Worm (Caenorhabditis elegans) whole organism, L4 larva: ENCODE measurements around the gene sre-54.

Source experiments
- F26F4.8 ChIP-seq: fragments of 200-800 bp; sonication (Bioruptor generic); conservative IDR thresholded peaks from 2 replicates; pipeline ENCODE4 v1.3.6; 2022; ENCODE audit warnings: missing genetic modification characterization, missing compliant biosample characterization
- F49E8.2 ChIP-seq: sonication (generic microtip); optimal IDR thresholded peaks from 2 replicates; lab custom pipeline; 2016; ENCODE audit warnings: missing compliant biosample characterization, mild to moderate bottlenecking, missing genetic modification characterization, borderline replicate concordance
- T26A8.4 ChIP-seq: fragments of 200-800 bp; sonication (Bioruptor generic); IDR thresholded peaks from 2 replicates; pipeline ENCODE4 v1.3.6; 2022; ENCODE audit warnings: missing genetic modification characterization, missing compliant biosample characterization
- Y75B8A.6 ChIP-seq: fragments of 200-800 bp; sonication (Bioruptor generic); IDR thresholded peaks from 2 replicates; pipeline ENCODE4 v1.3.6; 2022; ENCODE audit warnings: missing genetic modification reagents, missing genetic modification characterization, missing compliant biosample characterization
- ZK337.2 ChIP-seq: fragments of 200-800 bp; sonication (Bioruptor generic); IDR thresholded peaks from 2 replicates; pipeline ENCODE4 v1.3.6; 2022; ENCODE audit warnings: missing genetic modification reagents, missing genetic modification characterization, missing compliant biosample characterization
- ZK546.5 ChIP-seq, 2 experiments: sonication (generic microtip); optimal IDR thresholded peaks; 2 replicates each; lab custom pipeline; 2017; ENCODE audit warnings: missing biosample characterization in 2 of 2, missing genetic modification characterization in 2 of 2
- aha-1 ChIP-seq: fragments of 150-350 bp; peaks from one replicate; lab custom pipeline; 2014; ENCODE audit warnings: missing biosample characterization, missing genetic modification characterization
- ama-1 ChIP-seq: fragments of 150-350 bp; optimal IDR thresholded peaks from 2 replicates; lab custom pipeline; 2014; ENCODE audit warnings: inconsistent platforms, mixed read lengths
- arid-1 ChIP-seq: fragments of 200-800 bp; sonication (Bioruptor generic); conservative IDR thresholded peaks from 2 replicates; pipeline ENCODE4 v1.3.6; 2022; ENCODE audit warnings: missing genetic modification reagents, missing genetic modification characterization, missing compliant biosample characterization
- ceh-28 ChIP-seq: fragments of 150-350 bp; optimal IDR thresholded peaks from 2 replicates; lab custom pipeline; 2014; ENCODE audit warnings: missing biosample characterization, missing genetic modification reagents, missing genetic modification characterization
- cey-2 ChIP-seq: sonication (generic microtip); optimal IDR thresholded peaks from 3 replicates; lab custom pipeline; 2017; ENCODE audit warnings: missing genetic modification characterization, mild to moderate bottlenecking, missing compliant biosample characterization, antibody characterized with exemption, borderline replicate concordance; ENCODE audit not compliant: insufficient read depth
- daf-12 ChIP-seq: fragments of 150-350 bp; optimal IDR thresholded peaks from 2 replicates; lab custom pipeline; 2014; ENCODE audit warnings: missing biosample characterization, missing genetic modification reagents, missing genetic modification characterization
- daf-16 ChIP-seq, 3 experiments: sonication (generic microtip); optimal IDR thresholded peaks; 2 replicates each; lab custom pipeline; 2016 to 2017; ENCODE audit warnings: missing genetic modification characterization in 3 of 3, missing genetic modification reagents in 3 of 3, mild to moderate bottlenecking in 2 of 3, missing compliant biosample characterization in 2 of 3, missing biosample characterization in 1 of 3, moderate library complexity in 1 of 3
- daf-19 ChIP-seq: fragments of 200-800 bp; sonication (Bioruptor generic); conservative IDR thresholded peaks from 2 replicates; pipeline ENCODE4 v1.3.6; 2022; ENCODE audit warnings: missing genetic modification characterization, missing compliant biosample characterization
- duxl-1 ChIP-seq: sonication (generic microtip); optimal IDR thresholded peaks from 2 replicates; lab custom pipeline; 2016; ENCODE audit warnings: mild to moderate bottlenecking, missing genetic modification characterization, moderate library complexity, missing compliant biosample characterization; ENCODE audit not compliant: poor library complexity
- dve-1 ChIP-seq: sonication (generic microtip); optimal IDR thresholded peaks from 2 replicates; lab custom pipeline; 2017; ENCODE audit warnings: antibody characterized with exemption, mild to moderate bottlenecking, missing genetic modification characterization, missing compliant biosample characterization; ENCODE audit not compliant: insufficient read depth
- egl-43 ChIP-seq: fragments of 200-800 bp; sonication (Bioruptor generic); IDR thresholded peaks from 2 replicates; pipeline ENCODE4 v1.3.6; 2022; ENCODE audit warnings: missing genetic modification reagents, missing genetic modification characterization, missing compliant biosample characterization
- hlh-30 ChIP-seq: sonication (generic microtip); optimal IDR thresholded peaks from 2 replicates; lab custom pipeline; 2017; ENCODE audit warnings: antibody characterized with exemption, mild to moderate bottlenecking, missing genetic modification characterization, missing compliant biosample characterization; ENCODE audit not compliant: insufficient read depth
- jun-1 ChIP-seq: fragments of 150-350 bp; optimal IDR thresholded peaks from 2 replicates; lab custom pipeline; 2014; ENCODE audit warnings: missing biosample characterization, missing genetic modification reagents, missing genetic modification characterization
- lin-29 ChIP-seq: fragments of 200-800 bp; sonication (Bioruptor generic); IDR thresholded peaks from 2 replicates; pipeline ENCODE4 v1.3.6; 2022; ENCODE audit warnings: missing genetic modification reagents, missing genetic modification characterization, missing compliant biosample characterization
- lin-38 ChIP-seq: fragments of 200-800 bp; sonication (Bioruptor generic); IDR thresholded peaks from 2 replicates; pipeline ENCODE4 v1.3.6; 2022; ENCODE audit warnings: missing genetic modification reagents, missing genetic modification characterization, missing compliant biosample characterization
- madf-5 ChIP-seq, 2 experiments: fragments of 200-800 bp; sonication (Bioruptor generic); IDR thresholded peaks; 2 replicates each; pipeline ENCODE4 v1.3.6; 2022; ENCODE audit warnings: missing compliant biosample characterization in 2 of 2, missing genetic modification characterization in 2 of 2
- mdl-1 ChIP-seq, 2 experiments: fragments of 150-350 bp in 1 of 2; sonication (generic microtip) in 1 of 2; optimal IDR thresholded peaks; 2 replicates each; lab custom pipeline; 2014 to 2017; ENCODE audit warnings: missing biosample characterization in 2 of 2, missing genetic modification characterization in 2 of 2
- mdt-29 ChIP-seq: fragments of 200-800 bp; sonication (Bioruptor generic); IDR thresholded peaks from 2 replicates; pipeline ENCODE4 v1.3.6; 2022; ENCODE audit warnings: missing genetic modification reagents, missing genetic modification characterization, missing compliant biosample characterization
- mes-2 ChIP-seq: sonication (generic microtip); optimal IDR thresholded peaks from 2 replicates; lab custom pipeline; 2016; ENCODE audit warnings: missing genotype, mild to moderate bottlenecking, missing genetic modification characterization, missing compliant biosample characterization; ENCODE audit not compliant: poor library complexity, severe bottlenecking
- nhr-11 ChIP-seq: fragments of 150-350 bp; optimal IDR thresholded peaks from 2 replicates; lab custom pipeline; 2014; ENCODE audit warnings: missing biosample characterization, missing genetic modification characterization
- nhr-25 ChIP-seq: sonication (generic microtip); optimal IDR thresholded peaks from 2 replicates; lab custom pipeline; 2017; ENCODE audit warnings: missing genetic modification characterization, mild to moderate bottlenecking, missing compliant biosample characterization, antibody characterized with exemption, moderate library complexity, borderline replicate concordance; ENCODE audit not compliant: insufficient read depth
- nhr-28 ChIP-seq: fragments of 150-350 bp; optimal IDR thresholded peaks from 2 replicates; lab custom pipeline; 2014; ENCODE audit warnings: missing biosample characterization, missing genetic modification characterization
- nhr-48 ChIP-seq: sonication (generic microtip); optimal IDR thresholded peaks from 2 replicates; lab custom pipeline; 2016; ENCODE audit warnings: mild to moderate bottlenecking, missing genetic modification characterization, missing compliant biosample characterization
- nhr-6 ChIP-seq: fragments of 150-350 bp; optimal IDR thresholded peaks from 2 replicates; lab custom pipeline; 2014; ENCODE audit warnings: missing biosample characterization, missing genetic modification characterization
- nhr-77 ChIP-seq: fragments of 150-350 bp; optimal IDR thresholded peaks from 2 replicates; lab custom pipeline; 2014; ENCODE audit warnings: missing biosample characterization, missing genetic modification characterization
- php-3 ChIP-seq: fragments of 200-800 bp; sonication (Bioruptor generic); IDR thresholded peaks from 2 replicates; pipeline ENCODE4 v1.3.6; 2022; ENCODE audit warnings: missing genetic modification reagents, missing genetic modification characterization, missing compliant biosample characterization
- set-16 ChIP-seq: fragments of 200-800 bp; sonication (Bioruptor generic); IDR thresholded peaks from 2 replicates; pipeline ENCODE4 v1.3.6; 2022; ENCODE audit warnings: missing genetic modification reagents, missing genetic modification characterization, missing compliant biosample characterization
- skn-1 ChIP-seq: fragments of 150-350 bp; optimal IDR thresholded peaks from 2 replicates; lab custom pipeline; 2014; ENCODE audit warnings: missing biosample characterization, missing genetic modification characterization
- vab-7 ChIP-seq: fragments of 200-800 bp; sonication (Bioruptor generic); IDR thresholded peaks from 2 replicates; pipeline ENCODE4 v1.3.6; 2022; ENCODE audit warnings: missing genetic modification reagents, missing genetic modification characterization, missing compliant biosample characterization

sre-54 gene

DNA sequence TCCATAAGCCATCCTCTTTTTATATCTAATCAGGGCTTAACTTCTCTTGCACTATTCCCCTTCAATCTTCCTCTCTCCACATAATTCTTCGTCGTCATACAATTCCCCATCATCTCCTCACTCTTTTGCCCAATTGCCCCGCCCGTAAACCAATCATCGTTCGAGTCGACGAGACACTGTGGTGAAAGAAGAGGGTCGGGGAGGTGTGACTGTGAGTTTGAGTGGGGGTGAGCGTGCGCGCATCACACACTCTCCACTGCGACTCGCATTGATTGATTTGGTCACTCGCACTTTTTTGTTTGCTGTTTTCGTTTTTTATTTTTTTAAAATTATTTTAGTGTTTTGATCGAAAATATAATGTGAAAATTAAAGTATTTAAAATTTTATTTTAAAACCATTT lies 6.4 kb downstream of the sre-54 start (continued):
- no peak for TF ChIP-seq ama-1
- peak; percentile 30 for TF ChIP-seq nhr-77 (tag; lab: Kevin White, UChicago)
- peak; percentile 30; the same call in 1 of the 2 replicates for TF ChIP-seq lin-38 (GFP tag; lab: Robert Waterston, UW)
- no peak for TF ChIP-seq ZK546.5 (tag; optimal IDR thresholded peaks at IDR 0.05; lab: Kevin White, UChicago)
- peak; percentile 27 for TF ChIP-seq nhr-25 (tag; lab: Kevin White, UChicago)
- peak; percentile 43 for TF ChIP-seq nhr-6
- TF ChIP-seq ceh-28: peak; percentile 46
- TF ChIP-seq mdl-1 (tag; optimal IDR thresholded peaks at IDR 0.05; lab: Kevin White, UChicago): peak in 1 of 2 experiments; percentile 57
- peak; percentile 71 for TF ChIP-seq dve-1 (tag; lab: Kevin White, UChicago)
- TF ChIP-seq, all 104 proteins: peak for 19

ce11 chrII:12339644-12340043 lies 6.9 kb downstream of the sre-54 start, which contains the start of gene sop-2:
Gene sop-2 (plus strand): TSS chrII:12339944.
- no peak for TF ChIP-seq nhr-11 (tag; lab: Kevin White, UChicago)
- TF ChIP-seq jun-1 (tag; lab: Kevin White, UChicago): no peak
- no peak for TF ChIP-seq lin-29
- TF ChIP-seq daf-19 (GFP tag; lab: Robert Waterston, UW): no peak
- TF ChIP-seq php-3 (GFP tag; lab: Robert Waterston, UW): no peak
- TF ChIP-seq F49E8.2 (tag; lab: Kevin White, UChicago): no peak
- TF ChIP-seq mdt-29 (GFP tag; lab: Robert Waterston, UW): no peak
- no peak for TF ChIP-seq ceh-28
- no peak for TF ChIP-seq ZK337.2 (GFP tag; lab: Robert Waterston, UW)
- TF ChIP-seq arid-1: no peak
- no peak for TF ChIP-seq vab-7 (GFP tag; lab: Robert Waterston, UW)
- TF ChIP-seq skn-1: no peak
- TF ChIP-seq T26A8.4 (GFP tag; lab: Robert Waterston, UW): no peak
- TF ChIP-seq nhr-48: no peak
- TF ChIP-seq F26F4.8 (GFP tag; lab: Robert Waterston, UW): no peak
- TF ChIP-seq nhr-77 (tag; lab: Kevin White, UChicago): no peak
- TF ChIP-seq, all 104 proteins: peak for 0

DNA sequence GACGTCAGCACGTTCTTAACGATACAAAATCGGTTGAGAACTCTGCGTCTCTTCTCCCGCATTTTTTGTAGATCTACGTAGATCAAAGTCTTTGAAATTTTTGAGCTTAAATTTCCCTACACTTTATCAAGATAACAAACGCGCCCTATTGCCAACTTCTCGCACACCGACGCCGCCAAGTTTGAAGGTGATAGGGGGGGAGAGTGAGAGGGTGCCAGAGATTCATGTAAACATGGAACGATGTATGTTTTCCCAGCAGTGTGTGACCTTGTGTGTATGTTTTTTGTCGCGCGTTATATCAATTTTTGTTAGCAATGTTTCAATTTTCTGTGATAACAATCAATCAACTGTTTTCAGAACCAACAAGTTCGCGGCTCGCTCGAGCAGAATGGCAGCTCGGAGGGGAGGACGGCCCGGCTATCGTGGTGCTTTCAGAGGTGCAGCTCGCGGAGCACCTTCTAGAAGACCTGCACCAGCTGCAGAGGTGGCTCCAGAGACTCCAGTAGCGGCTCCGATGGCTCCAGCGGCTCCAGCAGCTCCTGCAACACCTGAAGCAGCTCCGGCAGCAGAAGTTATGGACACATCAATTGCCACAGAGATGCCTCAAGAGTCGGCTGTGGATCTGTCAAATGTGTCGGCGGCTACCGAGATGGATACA lies 9.0 kb downstream of the sre-54 start:
- TF ChIP-seq mes-2 (tag; lab: Kevin White, UChicago) (peak; percentile 37), nhr-6 (no peak), set-16 (peak; percentile 97), daf-16 (GFP tag; optimal IDR thresholded peaks at IDR 0.05; lab: Kevin White, UChicago) (no peak), daf-16 (tag; optimal IDR thresholded peaks at IDR 0.05; lab: Kevin White, UChicago) (peak; percentile 69), mdl-1 (tag; optimal IDR thresholded peaks at IDR 0.05; lab: Kevin White, UChicago) (no peak), madf-5 (GFP tag; IDR thresholded peaks at IDR 0.05; lab: Robert Waterston, UW) (no peak), hlh-30 (tag; lab: Kevin White, UChicago) (peak; percentile 17), ceh-28 (no peak), cey-2 (tag; lab: Kevin White, UChicago) (no peak), egl-43 (GFP tag; lab: Robert Waterston, UW) (peak; percentile 54; the same call in 1 of the 2 replicates), daf-12 (tag; lab: Kevin White, UChicago) (no peak), duxl-1 (tag; lab: Kevin White, UChicago) (no peak), aha-1 (peak; percentile 23), Y75B8A.6 (GFP tag; lab: Robert Waterston, UW) (no peak), lin-38 (GFP tag; lab: Robert Waterston, UW) (peak; percentile 45), nhr-28 (tag; lab: Kevin White, UChicago) (peak; percentile 11)
